Worm (Caenorhabditis elegans) whole organism, mixed stage, embryonic: ENCODE results near the gene cyp-13A3.

ENCODE experiments used
- M03D4.4 ChIP-seq: sonication (generic microtip); optimal IDR thresholded peaks from 2 replicates; lab custom pipeline; 2017; ENCODE audit warnings: mild to moderate bottlenecking, missing genetic modification characterization, missing compliant biosample characterization
- bed-3 ChIP-seq: fragments of 200-800 bp; sonication (Bioruptor generic); optimal IDR thresholded peaks from 3 replicates; lab custom pipeline; 2018; ENCODE audit warnings: mild to moderate bottlenecking, missing genetic modification characterization, moderate library complexity, missing compliant biosample characterization
- blmp-1 ChIP-seq: fragments of 150-350 bp; optimal IDR thresholded peaks from 2 replicates; lab custom pipeline; 2014; ENCODE audit warnings: missing biosample characterization, missing genetic modification characterization
- ceh-39 ChIP-seq: fragments of 150-350 bp; optimal IDR thresholded peaks from 2 replicates; lab custom pipeline; 2014; ENCODE audit warnings: missing biosample characterization, missing genetic modification characterization
- ceh-43 ChIP-seq: fragments of 200-800 bp; sonication (Bioruptor generic); optimal IDR thresholded peaks from 2 replicates; lab custom pipeline; 2018; ENCODE audit warnings: mild to moderate bottlenecking, missing genetic modification characterization, moderate library complexity, missing compliant biosample characterization
- ceh-83 ChIP-seq: fragments of 200-800 bp; sonication (Bioruptor generic); optimal IDR thresholded peaks from 2 replicates; lab custom pipeline; 2018; ENCODE audit warnings: mild to moderate bottlenecking, missing genetic modification characterization, missing compliant biosample characterization
- ces-1 ChIP-seq: fragments of 150-350 bp; optimal IDR thresholded peaks from 2 replicates; lab custom pipeline; 2014; ENCODE audit warnings: missing biosample characterization, missing genetic modification reagents, missing genetic modification characterization
- cnd-1 ChIP-seq: fragments of 200-800 bp; sonication (Bioruptor generic); optimal IDR thresholded peaks from 2 replicates; lab custom pipeline; 2018; ENCODE audit warnings: mild to moderate bottlenecking, missing genetic modification characterization, missing compliant biosample characterization
- drap-1 ChIP-seq: fragments of 200-800 bp; sonication (Bioruptor generic); optimal IDR thresholded peaks from 3 replicates; lab custom pipeline; 2018; ENCODE audit warnings: mild to moderate bottlenecking, missing genetic modification characterization, missing compliant biosample characterization
- elt-1 ChIP-seq: sonication (generic microtip); optimal IDR thresholded peaks from 2 replicates; lab custom pipeline; 2017; ENCODE audit warnings: missing genetic modification characterization, mild to moderate bottlenecking, missing compliant biosample characterization, antibody characterized with exemption, moderate library complexity, borderline replicate concordance; ENCODE audit not compliant: insufficient read depth
- elt-3 ChIP-seq: fragments of 150-350 bp; optimal IDR thresholded peaks from 2 replicates; lab custom pipeline; 2014; ENCODE audit warnings: missing biosample characterization, missing genetic modification characterization
- flh-1 ChIP-seq: fragments of 200-800 bp; sonication (Bioruptor generic); optimal IDR thresholded peaks from 2 replicates; lab custom pipeline; 2018; ENCODE audit warnings: mild to moderate bottlenecking, missing genetic modification characterization, moderate library complexity, missing compliant biosample characterization
- ham-2 ChIP-seq: fragments of 200-800 bp; sonication (Bioruptor generic); optimal IDR thresholded peaks from 2 replicates; lab custom pipeline; 2018; ENCODE audit warnings: mild to moderate bottlenecking, missing genetic modification characterization, missing compliant biosample characterization
- hlh-1 ChIP-seq: fragments of 150-350 bp; optimal IDR thresholded peaks from 2 replicates; lab custom pipeline; 2014; ENCODE audit warnings: missing biosample characterization, missing genetic modification reagents, missing genetic modification characterization
- lin-13 ChIP-seq: fragments of 150-350 bp; optimal IDR thresholded peaks from 2 replicates; lab custom pipeline; 2014; ENCODE audit warnings: missing biosample characterization, missing genetic modification characterization
- lin-32 ChIP-seq: fragments of 200-800 bp; sonication (Bioruptor generic); optimal IDR thresholded peaks from 2 replicates; lab custom pipeline; 2018; ENCODE audit warnings: mild to moderate bottlenecking, missing genetic modification characterization, missing compliant biosample characterization
- lsy-2 ChIP-seq: fragments of 150-350 bp; optimal IDR thresholded peaks from 2 replicates; lab custom pipeline; 2014; ENCODE audit warnings: missing biosample characterization, missing genetic modification characterization
- mab-5 ChIP-seq: fragments of 150-350 bp; optimal IDR thresholded peaks from 2 replicates; lab custom pipeline; 2014; ENCODE audit warnings: missing biosample characterization, missing genetic modification characterization
- mep-1 ChIP-seq: fragments of 150-350 bp; optimal IDR thresholded peaks from 2 replicates; lab custom pipeline; 2017; ENCODE audit warnings: missing biosample characterization, missing genetic modification reagents, missing genetic modification characterization, inconsistent platforms
- mls-2 ChIP-seq: sonication (generic microtip); optimal IDR thresholded peaks from 2 replicates; lab custom pipeline; 2016; ENCODE audit warnings: mild to moderate bottlenecking, missing genetic modification characterization, moderate library complexity, missing compliant biosample characterization
- nhr-12 ChIP-seq: fragments of 150-350 bp; optimal IDR thresholded peaks from 2 replicates; lab custom pipeline; 2014; ENCODE audit warnings: missing biosample characterization, missing genetic modification characterization
- nhr-2 ChIP-seq: fragments of 150-350 bp; optimal IDR thresholded peaks from 2 replicates; lab custom pipeline; 2014; ENCODE audit warnings: missing biosample characterization, missing genetic modification characterization
- nhr-237 ChIP-seq: fragments of 150-350 bp; optimal IDR thresholded peaks from 2 replicates; lab custom pipeline; 2014; ENCODE audit warnings: missing biosample characterization, missing genetic modification characterization
- nhr-28 ChIP-seq: fragments of 150-350 bp; optimal IDR thresholded peaks from 2 replicates; lab custom pipeline; 2014; ENCODE audit warnings: missing biosample characterization, missing genetic modification characterization
- nhr-76 ChIP-seq: sonication (generic microtip); optimal IDR thresholded peaks from 2 replicates; lab custom pipeline; 2017; ENCODE audit warnings: missing biosample characterization, missing genetic modification characterization
- pha-4 ChIP-seq: fragments of 150-350 bp; optimal IDR thresholded peaks from 2 replicates; lab custom pipeline; 2018; ENCODE audit warnings: missing biosample characterization, missing genetic modification reagents, missing genetic modification characterization
- sem-2 ChIP-seq: fragments of 200-800 bp; sonication (Bioruptor generic); optimal IDR thresholded peaks from 2 replicates; lab custom pipeline; 2018; ENCODE audit warnings: mild to moderate bottlenecking, missing genetic modification characterization, missing compliant biosample characterization
- snpc-4 ChIP-seq: fragments of 150-350 bp; optimal IDR thresholded peaks from 2 replicates; lab custom pipeline; 2014; ENCODE audit warnings: missing biosample characterization, missing genetic modification characterization
- sptf-1 ChIP-seq: sonication (generic microtip); optimal IDR thresholded peaks from 2 replicates; lab custom pipeline; 2017; ENCODE audit warnings: mild to moderate bottlenecking, missing genetic modification characterization, moderate library complexity, missing compliant biosample characterization
- tbx-8 ChIP-seq: fragments of 200-800 bp; sonication (Bioruptor generic); optimal IDR thresholded peaks from 2 replicates; lab custom pipeline; 2018; ENCODE audit warnings: mild to moderate bottlenecking, missing genetic modification characterization, moderate library complexity, missing compliant biosample characterization
- unc-120 ChIP-seq: sonication (generic microtip); optimal IDR thresholded peaks from 2 replicates; lab custom pipeline; 2017; ENCODE audit warnings: missing genetic modification characterization, missing compliant biosample characterization; ENCODE audit not compliant: poor library complexity, severe bottlenecking
- unc-39 ChIP-seq: fragments of 150-350 bp; optimal IDR thresholded peaks from 2 replicates; lab custom pipeline; 2014; ENCODE audit warnings: missing biosample characterization, missing genetic modification characterization
- unc-62 ChIP-seq: fragments of 150-350 bp; optimal IDR thresholded peaks from 2 replicates; lab custom pipeline; 2014; ENCODE audit warnings: missing biosample characterization, missing genetic modification reagents, missing genetic modification characterization
- zip-8 ChIP-seq: fragments of 150-350 bp; optimal IDR thresholded peaks from 2 replicates; lab custom pipeline; 2014; ENCODE audit warnings: missing biosample characterization, missing genetic modification characterization
- ztf-11 ChIP-seq: fragments of 150-350 bp; optimal IDR thresholded peaks from 2 replicates; lab custom pipeline; 2014; ENCODE audit warnings: missing biosample characterization, missing genetic modification characterization

Gene cyp-13A3

ce11 chrII:9778495-9778894 is 14.6 kb downstream of the cyp-13A3 start:
- TF ChIP-seq elt-1 (no peak), lin-32 (GFP tag; lab: Kevin White, UChicago) (no peak), unc-39 (tag; lab: Kevin White, UChicago) (no peak), snpc-4 (tag; lab: Kevin White, UChicago) (no peak), flh-1 (GFP tag; lab: Kevin White, UChicago) (no peak), lsy-2 (tag; lab: Kevin White, UChicago) (no peak), M03D4.4 (tag; lab: Kevin White, UChicago) (no peak), ceh-83 (GFP tag; lab: Kevin White, UChicago) (no peak), nhr-76 (tag; lab: Kevin White, UChicago) (no peak)
- TF ChIP-seq, all 35 proteins: peak for 0

ce11 chrII:9775790-9776189 is 17.3 kb downstream of the cyp-13A3 start, which contains the start of gene T10B9.9:
Gene T10B9.9, minus strand, starts transcription at chrII:9775890.
- no peak for TF ChIP-seq mls-2 (tag; lab: Kevin White, UChicago)
- peak; percentile 59 for TF ChIP-seq zip-8 (tag; lab: Kevin White, UChicago)

ce11 chrII:9774653-9775052 is 18.4 kb downstream of the cyp-13A3 start:
- TF ChIP-seq hlh-1 (tag; lab: Kevin White, UChicago): peak; percentile 79
- peak; percentile 76 for TF ChIP-seq bed-3 (GFP tag; lab: Kevin White, UChicago)
- TF ChIP-seq nhr-28 (tag; lab: Kevin White, UChicago): no peak
- no peak for TF ChIP-seq nhr-2
- no peak for TF ChIP-seq blmp-1 (tag; lab: Kevin White, UChicago)
- TF ChIP-seq pha-4 (tag; lab: Kevin White, UChicago): peak; percentile 78
- no peak for TF ChIP-seq nhr-76 (tag; lab: Kevin White, UChicago)
- TF ChIP-seq lsy-2 (tag; lab: Kevin White, UChicago): no peak
- peak; percentile 58 for TF ChIP-seq unc-120 (tag; lab: Kevin White, UChicago)
- TF ChIP-seq unc-62: no peak
- no peak for TF ChIP-seq zip-8 (tag; lab: Kevin White, UChicago)
- TF ChIP-seq mab-5 (tag; lab: Kevin White, UChicago): no peak
- peak; percentile 69 for TF ChIP-seq elt-1
- peak; percentile 85 for TF ChIP-seq sem-2 (GFP tag; lab: Kevin White, UChicago)
- TF ChIP-seq cnd-1: peak; percentile 90
- no peak for TF ChIP-seq ceh-39 (tag; lab: Kevin White, UChicago)
- TF ChIP-seq ceh-83 (GFP tag; lab: Kevin White, UChicago): peak; percentile 86
- TF ChIP-seq mep-1 (tag; lab: Kevin White, UChicago): no peak
- TF ChIP-seq ztf-11 (tag; lab: Kevin White, UChicago): peak; percentile 73
- TF ChIP-seq mls-2 (tag; lab: Kevin White, UChicago): peak; percentile 88
- TF ChIP-seq nhr-237 (tag; lab: Kevin White, UChicago): peak; percentile 1
- TF ChIP-seq ces-1: no peak
- no peak for TF ChIP-seq elt-3
- peak; percentile 79 for TF ChIP-seq lin-32 (GFP tag; lab: Kevin White, UChicago)
- TF ChIP-seq nhr-12 (tag; lab: Kevin White, UChicago): no peak
- peak; percentile 73 for TF ChIP-seq ceh-43 (GFP tag; lab: Kevin White, UChicago)
- peak; percentile 89 for TF ChIP-seq drap-1 (GFP tag; lab: Kevin White, UChicago)
- peak; percentile 89 for TF ChIP-seq M03D4.4 (tag; lab: Kevin White, UChicago)
- TF ChIP-seq lin-13 (tag; lab: Kevin White, UChicago): peak; percentile 40
- TF ChIP-seq unc-39 (tag; lab: Kevin White, UChicago): no peak
- TF ChIP-seq flh-1 (GFP tag; lab: Kevin White, UChicago): peak; percentile 70
- peak; percentile 93 for TF ChIP-seq sptf-1 (tag; lab: Kevin White, UChicago)
- peak; percentile 71 for TF ChIP-seq tbx-8 (GFP tag; lab: Kevin White, UChicago)
- peak; percentile 68 for TF ChIP-seq ham-2 (GFP tag; lab: Kevin White, UChicago)
- no peak for TF ChIP-seq snpc-4 (tag; lab: Kevin White, UChicago)
